Fruit fly (Drosophila melanogaster): Measurements from ENCODE around the gene CG43219.
A peak's percentile ranks its signal among the peaks of the same experiment; 100 is the strongest.

Gene CG43219

DNA sequence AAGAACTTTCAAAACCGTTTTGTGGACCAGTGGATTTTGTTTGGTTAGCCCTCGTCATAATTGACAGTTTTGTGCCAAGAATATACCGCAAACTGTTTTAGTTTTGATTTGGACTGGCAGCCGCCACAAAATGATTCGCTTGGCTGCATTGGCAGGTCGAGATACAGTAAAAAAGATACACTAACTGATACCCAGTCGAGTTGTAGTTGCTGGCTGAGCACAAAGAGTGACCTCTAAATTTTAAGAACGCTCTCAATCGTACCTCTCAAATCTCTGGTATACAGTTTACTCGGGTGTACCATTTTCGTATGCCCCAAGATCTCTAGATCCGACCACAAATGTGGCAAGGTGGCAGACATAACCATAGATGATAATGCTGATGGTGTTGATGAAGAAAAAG, 22.8 kb downstream of the CG43219 start (continued):
- no peak for TF ChIP-seq dimm (GFP tag; IDR thresholded peaks at IDR 0.05)
- TF ChIP-seq tio (GFP tag; optimal IDR thresholded peaks at IDR 0.05): no peak
- TF ChIP-seq gem (tag; optimal IDR thresholded peaks at IDR 0.05): no peak
- no peak for TF ChIP-seq CG3065 (GFP tag; optimal IDR thresholded peaks at IDR 0.05)
- 0 out of 3 replicates have a peak, but pooled peaks have one; percentile 38 for TF ChIP-seq CG7963 (GFP tag; IDR thresholded peaks at IDR 0.05; ENCODE audit: partially characterized antibody)
- TF ChIP-seq CG8765 (GFP tag; IDR thresholded peaks at IDR 0.05): no peak
- no peak for TF ChIP-seq repo (GFP tag; optimal IDR thresholded peaks at IDR 0.05)
- no peak for TF ChIP-seq stc (GFP tag; IDR thresholded peaks at IDR 0.05)
- TF ChIP-seq CG42726 (GFP tag; IDR thresholded peaks at IDR 0.05; ENCODE audit: partially characterized antibody): no peak
- TF ChIP-seq CG17829 (tag; optimal IDR thresholded peaks at IDR 0.05): no peak
- no peak for TF ChIP-seq CG6654 (GFP tag; optimal IDR thresholded peaks at IDR 0.05)
- no peak for TF ChIP-seq Hr51 (GFP tag; optimal IDR thresholded peaks at IDR 0.05)
- no peak for TF ChIP-seq CG31441 (GFP tag; IDR thresholded peaks at IDR 0.05)
- 0 out of 3 replicates have a peak, but pooled peaks have one; percentile 25 for TF ChIP-seq Opbp (GFP tag; IDR thresholded peaks at IDR 0.05; ENCODE audit: partially characterized antibody)
- no peak for TF ChIP-seq CG7357 (GFP tag; IDR thresholded peaks at IDR 0.05)
- TF ChIP-seq Bgb (GFP tag; IDR thresholded peaks at IDR 0.05; ENCODE audit: partially characterized antibody): peak; percentile 38; the same call in 1 of the 2 replicates
- TF ChIP-seq ash1 (GFP tag; optimal IDR thresholded peaks at IDR 0.05): no peak
- no peak for TF ChIP-seq Camta (GFP tag; optimal IDR thresholded peaks at IDR 0.05)
- no peak for TF ChIP-seq vfl (GFP tag; optimal IDR thresholded peaks at IDR 0.05)
- no peak for TF ChIP-seq emc (GFP tag; optimal IDR thresholded peaks at IDR 0.05)
- no peak for TF ChIP-seq gcm2 (GFP tag; optimal IDR thresholded peaks at IDR 0.05)
- TF ChIP-seq CG17802 (tag; optimal IDR thresholded peaks at IDR 0.05): no peak
- peak; percentile 93 for TF ChIP-seq Ets65A (GFP tag)
- no peak for TF ChIP-seq cg (GFP tag; optimal IDR thresholded peaks at IDR 0.05)
- TF ChIP-seq Dp (GFP tag; optimal IDR thresholded peaks at IDR 0.05): no peak
- TF ChIP-seq CG10979 (tag; optimal IDR thresholded peaks at IDR 0.05): no peak
- TF ChIP-seq Hr3 (GFP tag; optimal IDR thresholded peaks at IDR 0.05): no peak
- TF ChIP-seq CG7786 (GFP tag; optimal IDR thresholded peaks at IDR 0.05): no peak
- no peak for TF ChIP-seq esg (GFP tag; conservative IDR thresholded peaks at IDR 0.05)
- no peak for TF ChIP-seq mld (GFP tag; IDR thresholded peaks at IDR 0.05; ENCODE audit: partially characterized antibody)
- peak; percentile 65 for TF ChIP-seq HLH4C (GFP tag; IDR thresholded peaks at IDR 0.05; ENCODE audit: partially characterized antibody)
- TF ChIP-seq Optix (GFP tag; IDR thresholded peaks at IDR 0.05): no peak
- TF ChIP-seq CG4404 (GFP tag; IDR thresholded peaks at IDR 0.05): no peak
- TF ChIP-seq CG18599 (GFP tag; optimal IDR thresholded peaks at IDR 0.05): no peak
- TF ChIP-seq Xrp1 (GFP tag; IDR thresholded peaks at IDR 0.05): no peak
- TF ChIP-seq hb (GFP tag; IDR thresholded peaks at IDR 0.05; ENCODE audit: partially characterized antibody): no peak
- no peak for TF ChIP-seq CG30431 (GFP tag; optimal IDR thresholded peaks at IDR 0.05)

DNA sequence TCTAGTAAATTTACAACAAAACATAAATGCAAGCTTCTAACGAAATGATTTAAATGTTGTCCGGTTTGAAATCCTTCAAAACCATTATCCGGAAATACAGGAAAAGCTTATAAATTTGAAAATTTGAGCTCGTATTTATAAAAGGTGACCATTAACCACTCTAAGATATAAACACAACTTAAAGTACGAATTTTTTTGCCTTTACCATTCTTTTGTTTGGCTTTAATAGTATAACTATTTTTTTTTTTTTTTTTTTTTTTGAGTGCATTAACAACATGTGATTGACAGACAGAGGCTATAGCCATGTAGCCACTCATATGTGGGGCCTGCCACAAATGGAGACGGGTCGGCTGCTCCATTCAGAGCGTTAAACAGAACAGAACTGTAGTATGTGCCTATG, 23.2 kb downstream of the CG43219 start:
- peak; percentile 5 for TF ChIP-seq CG18262 (tag; optimal IDR thresholded peaks at IDR 0.05)
- TF ChIP-seq gem (tag; optimal IDR thresholded peaks at IDR 0.05): peak; percentile 19
- TF ChIP-seq CG7357 (GFP tag; IDR thresholded peaks at IDR 0.05): no peak
- no peak for TF ChIP-seq CG6854 (GFP tag; optimal IDR thresholded peaks at IDR 0.05)
- peak; percentile 0 for TF ChIP-seq CG2712 (tag; optimal IDR thresholded peaks at IDR 0.05)
- no peak for TF ChIP-seq sr (GFP tag; IDR thresholded peaks at IDR 0.05)
- no peak for TF ChIP-seq bigmax (GFP tag; optimal IDR thresholded peaks at IDR 0.05)
- 0 out of 2 replicates have a peak, but pooled peaks have one; percentile 23 for TF ChIP-seq Drgx (GFP tag; IDR thresholded peaks at IDR 0.05)
- TF ChIP-seq Atf3 (GFP tag; optimal IDR thresholded peaks at IDR 0.05): no peak
- TF ChIP-seq CG31441 (GFP tag; IDR thresholded peaks at IDR 0.05): 0 out of 2 replicates have a peak, but pooled peaks have one; percentile 20
- no peak for TF ChIP-seq rib (GFP tag; IDR thresholded peaks at IDR 0.05)
- no peak for TF ChIP-seq croc (GFP tag; conservative IDR thresholded peaks at IDR 0.05)
- TF ChIP-seq Sox102F (GFP tag; optimal IDR thresholded peaks at IDR 0.05): peak; percentile 1
- no peak for TF ChIP-seq sob (GFP tag; IDR thresholded peaks at IDR 0.05)

Measured in whole organism, embryonic.